Worm (Caenorhabditis elegans): ENCODE measurements around the gene slcr-46.1.

- TF ChIP-seq fkh-10 (GFP tag; optimal IDR thresholded peaks at IDR 0.05) (no peak), mxl-3 (GFP tag; optimal IDR thresholded peaks at IDR 0.05) (no peak), snpc-4 (tag; optimal IDR thresholded peaks at IDR 0.05) (no peak)
Observed at ce11 chrX:4588462-4588861, 43.7 kb upstream of the slcr-46.1 start, which contains the start of gene lnp-1.

All from whole organism, L4 larva.